Fruit fly (Drosophila melanogaster): ENCODE data around the gene Noc1.

Noc1 gene

dm6 chr3L:11047877-11048276 lies 26.7 kb upstream of the Noc1 start (continued):
- TF ChIP-seq CG2199 (GFP tag; IDR thresholded peaks at IDR 0.05) (peak; percentile 94), chn (GFP tag; optimal IDR thresholded peaks at IDR 0.05) (peak; percentile 57), zen (tag; optimal IDR thresholded peaks at IDR 0.05) (peak; percentile 72), CG13296 (GFP tag; optimal IDR thresholded peaks at IDR 0.05) (peak; percentile 4), CG33213 (GFP tag; optimal IDR thresholded peaks at IDR 0.05) (peak; percentile 85), CG2129 (GFP tag; IDR thresholded peaks at IDR 0.05; ENCODE audit: partially characterized antibody) (no peak), CG34376 (GFP tag; optimal IDR thresholded peaks at IDR 0.05) (peak; percentile 45), CG7928 (GFP tag; optimal IDR thresholded peaks at IDR 0.05) (no peak), Dek (tag; optimal IDR thresholded peaks at IDR 0.05) (peak; percentile 48), CG10979 (tag; optimal IDR thresholded peaks at IDR 0.05) (peak; percentile 89), CG5953 (GFP tag; IDR thresholded peaks at IDR 0.05) (peak; percentile 79), org-1 (GFP tag; optimal IDR thresholded peaks at IDR 0.05) (peak; percentile 15), Max (GFP tag; optimal IDR thresholded peaks at IDR 0.05) (peak; percentile 24), CG17359 (tag; optimal IDR thresholded peaks at IDR 0.05) (peak; percentile 80), Asciz (GFP tag; optimal IDR thresholded peaks at IDR 0.05) (peak; percentile 51), en (GFP tag; optimal IDR thresholded peaks at IDR 0.05) (peak; percentile 44), esg (GFP tag; conservative IDR thresholded peaks at IDR 0.05) (no peak), lov (optimal IDR thresholded peaks at IDR 0.05) (no peak), lov (GFP tag; IDR thresholded peaks at IDR 0.05) (peak; percentile 84), CG10209 (GFP tag; optimal IDR thresholded peaks at IDR 0.05) (peak; percentile 57), Rx (GFP tag; IDR thresholded peaks at IDR 0.05) (peak; percentile 71), CG17912 (GFP tag; optimal IDR thresholded peaks at IDR 0.05) (peak; percentile 85), CG17385 (GFP tag; optimal IDR thresholded peaks at IDR 0.05) (peak; percentile 64), CG18619 (GFP tag; optimal IDR thresholded peaks at IDR 0.05) (peak; percentile 73), Stat92E (GFP tag; optimal IDR thresholded peaks at IDR 0.05) (no peak), slou (GFP tag; optimal IDR thresholded peaks at IDR 0.05) (peak; percentile 9), schlank (tag; optimal IDR thresholded peaks at IDR 0.05) (peak; percentile 42), nerfin-2 (GFP tag; IDR thresholded peaks at IDR 0.05; ENCODE audit: partially characterized antibody) (peak; percentile 38; the same call in 1 of the 2 replicates), Side (GFP tag; optimal IDR thresholded peaks at IDR 0.05) (peak; percentile 70), Rfx (GFP tag; IDR thresholded peaks at IDR 0.05) (peak; percentile 91), fd102C (GFP tag; optimal IDR thresholded peaks at IDR 0.05) (peak; percentile 56), usp (GFP tag; optimal IDR thresholded peaks at IDR 0.05) (no peak), tin (GFP tag; optimal IDR thresholded peaks at IDR 0.05) (peak; percentile 83), MESR4 (GFP tag; optimal IDR thresholded peaks at IDR 0.05) (no peak), lmd (GFP tag; IDR thresholded peaks at IDR 0.05) (peak; percentile 84), E2f2 (GFP tag; IDR thresholded peaks at IDR 0.05) (peak; percentile 25; the same call in 1 of the 2 replicates), CG15479 (GFP tag; optimal IDR thresholded peaks at IDR 0.05) (no peak), bbx (GFP tag; IDR thresholded peaks at IDR 0.05; ENCODE audit: partially characterized antibody) (no peak), Drgx (GFP tag; IDR thresholded peaks at IDR 0.05) (peak; percentile 40; the same call in 1 of the 2 replicates), Nf-YC (tag; optimal IDR thresholded peaks at IDR 0.05) (peak; percentile 42), Atf6 (GFP tag; IDR thresholded peaks at IDR 0.05) (peak; percentile 67), CG1529 (GFP tag; optimal IDR thresholded peaks at IDR 0.05) (peak; percentile 48), CG31365 (tag; optimal IDR thresholded peaks at IDR 0.05) (peak; percentile 59), Doc2 (GFP tag; IDR thresholded peaks at IDR 0.05) (no peak), Usf (GFP tag; optimal IDR thresholded peaks at IDR 0.05) (peak; percentile 25), stwl (tag; optimal IDR thresholded peaks at IDR 0.05) (peak; percentile 54), Dp (GFP tag; optimal IDR thresholded peaks at IDR 0.05) (peak; percentile 17), CG14050 (GFP tag; IDR thresholded peaks at IDR 0.05) (peak; percentile 49; the same call in 2 of the 3 replicates), CG9215 (GFP tag; IDR thresholded peaks at IDR 0.05) (peak; percentile 65; the same call in 1 of the 2 replicates), Meics (GFP tag; optimal IDR thresholded peaks at IDR 0.05) (peak; percentile 81), CG4424 (GFP tag; optimal IDR thresholded peaks at IDR 0.05) (peak; percentile 74)
